Fruit fly (Drosophila melanogaster) whole organism, embryonic: ENCODE data around the gene CG6569.

Source experiments
- Blimp-1 ChIP-seq: fragments of 200-800 bp; sonication (Bioruptor generic); optimal IDR thresholded peaks from 3 replicates; lab custom pipeline; 2018; ENCODE audit warnings: missing biosample characterization, missing genetic modification characterization, mild to moderate bottlenecking, moderate library complexity, missing genetic modification reagents
- CG10565 ChIP-seq: fragments of 200-800 bp; sonication (Bioruptor generic); optimal IDR thresholded peaks from 3 replicates; lab custom pipeline; 2016; ENCODE audit warnings: missing biosample characterization, mild to moderate bottlenecking, missing genetic modification characterization
- CG12071 ChIP-seq: fragments of 200-800 bp; sonication (Bioruptor generic); optimal IDR thresholded peaks from 3 replicates; lab custom pipeline; 2018; ENCODE audit warnings: missing biosample characterization, mild to moderate bottlenecking, missing genetic modification characterization
- CG14710 ChIP-seq: fragments of 200-800 bp; sonication (Bioruptor generic); optimal IDR thresholded peaks from 3 replicates; lab custom pipeline; 2019; ENCODE audit warnings: missing biosample characterization, mild to moderate bottlenecking, missing genetic modification characterization, moderate library complexity
- CG17829 ChIP-seq: fragments of 200-800 bp; optimal IDR thresholded peaks from 2 replicates; lab custom pipeline; 2019; ENCODE audit warnings: missing biosample characterization, mild to moderate bottlenecking, missing genetic modification characterization, moderate library complexity
- CG2129 ChIP-seq: fragments of 200-800 bp; sonication (Bioruptor generic); IDR thresholded peaks from 2 replicates; pipeline ENCODE4 v1.3.6; 2022; ENCODE audit warnings: missing biosample characterization, missing genetic modification characterization; ENCODE audit not compliant: partially characterized antibody
- CG2875 ChIP-seq: fragments of 200-800 bp; sonication (Bioruptor generic); optimal IDR thresholded peaks from 2 replicates; lab custom pipeline; 2017; ENCODE audit warnings: missing biosample characterization, mild to moderate bottlenecking, missing genetic modification characterization, missing genetic modification reagents
- CG3065 ChIP-seq: fragments of 200-800 bp; sonication (Bioruptor generic); optimal IDR thresholded peaks from 2 replicates; lab custom pipeline; 2016; ENCODE audit warnings: missing biosample characterization, missing genetic modification characterization
- CG31388 ChIP-seq: fragments of 200-800 bp; sonication (Bioruptor generic); optimal IDR thresholded peaks from 2 replicates; lab custom pipeline; 2016; ENCODE audit warnings: missing biosample characterization, missing genetic modification characterization
- CG31441 ChIP-seq: fragments of 200-800 bp; sonication (Bioruptor generic); IDR thresholded peaks from 2 replicates; pipeline ENCODE4 v1.3.6; 2022; ENCODE audit warnings: missing biosample characterization, missing genetic modification characterization
- CG3847 ChIP-seq: fragments of 200-800 bp; sonication (Bioruptor generic); IDR thresholded peaks from 2 replicates; pipeline ENCODE4 v1.3.6; 2022; ENCODE audit warnings: missing biosample characterization, missing genetic modification characterization
- CG4328 ChIP-seq: fragments of 200-800 bp; sonication (Bioruptor generic); optimal IDR thresholded peaks from 3 replicates; lab custom pipeline; 2017; ENCODE audit warnings: missing biosample characterization, missing genetic modification reagents, missing genetic modification characterization
- CG4404 ChIP-seq: fragments of 200-800 bp; sonication (Bioruptor generic); IDR thresholded peaks from 2 replicates; pipeline ENCODE4 v1.3.6; 2022; ENCODE audit warnings: missing biosample characterization, missing genetic modification characterization
- CG4617 ChIP-seq: fragments of 200-800 bp; sonication (Bioruptor generic); optimal IDR thresholded peaks from 3 replicates; lab custom pipeline; 2016; ENCODE audit warnings: missing biosample characterization, missing genetic modification characterization, borderline replicate concordance
- CG7556 ChIP-seq: fragments of 200-800 bp; sonication (Bioruptor generic); optimal IDR thresholded peaks from 2 replicates; lab custom pipeline; 2017; ENCODE audit warnings: missing biosample characterization, mild to moderate bottlenecking, missing genetic modification characterization
- CG7786 ChIP-seq: fragments of 200-800 bp; sonication (Bioruptor generic); optimal IDR thresholded peaks from 2 replicates; lab custom pipeline; 2016; ENCODE audit warnings: missing biosample characterization, missing genetic modification characterization
- Dip2 ChIP-seq: fragments of 200-800 bp; sonication (Bioruptor generic); IDR thresholded peaks from 2 replicates; pipeline ENCODE4 v1.3.6; 2022; ENCODE audit warnings: missing biosample characterization, missing genetic modification characterization
- Dip3 ChIP-seq: fragments of 200-800 bp; sonication (Bioruptor generic); optimal IDR thresholded peaks from 3 replicates; lab custom pipeline; 2016; ENCODE audit warnings: missing biosample characterization, missing genetic modification characterization
- Doc3 ChIP-seq: fragments of 200-800 bp; sonication (Bioruptor generic); IDR thresholded peaks from 3 replicates; pipeline ENCODE4 v1.3.6; 2022; ENCODE audit warnings: missing biosample characterization, missing genetic modification characterization; ENCODE audit not compliant: partially characterized antibody
- Gsc ChIP-seq: fragments of 200-800 bp; sonication (Bioruptor generic); IDR thresholded peaks from 2 replicates; pipeline ENCODE4 v1.3.6; 2022; ENCODE audit warnings: missing biosample characterization, missing genetic modification characterization
- Gug ChIP-seq: fragments of 200-800 bp; sonication (Bioruptor generic); IDR thresholded peaks from 4 replicates; pipeline ENCODE4 v1.3.6; 2022; ENCODE audit warnings: missing biosample characterization, missing genetic modification characterization
- Hand ChIP-seq: fragments of 200-800 bp; sonication (Bioruptor generic); optimal IDR thresholded peaks from 2 replicates; lab custom pipeline; 2017; ENCODE audit warnings: mild to moderate bottlenecking, missing biosample characterization, missing genetic modification reagents, missing genetic modification characterization
- HmgD ChIP-seq: fragments of 200-800 bp; sonication (Bioruptor generic); optimal IDR thresholded peaks from 3 replicates; lab custom pipeline; 2016; ENCODE audit warnings: missing biosample characterization, missing genetic modification characterization
- Hr3 ChIP-seq: fragments of 200-800 bp; sonication (Bioruptor generic); optimal IDR thresholded peaks from 3 replicates; lab custom pipeline; 2016; ENCODE audit warnings: missing biosample characterization, missing genetic modification characterization
- Meics ChIP-seq: fragments of 200-800 bp; sonication (Bioruptor generic); optimal IDR thresholded peaks from 2 replicates; lab custom pipeline; 2017; ENCODE audit warnings: missing biosample characterization, mild to moderate bottlenecking, missing genetic modification characterization
- Nf-YA ChIP-seq: fragments of 200-800 bp; sonication (Bioruptor generic); IDR thresholded peaks from 2 replicates; pipeline ENCODE4 v1.3.6; 2022; ENCODE audit warnings: missing biosample characterization, missing genetic modification characterization
- Spps ChIP-seq: fragments of 200-800 bp; sonication (Bioruptor generic); optimal IDR thresholded peaks from 2 replicates; lab custom pipeline; 2018; ENCODE audit warnings: missing biosample characterization, mild to moderate bottlenecking, missing genetic modification characterization
- Ssrp ChIP-seq: fragments of 200-800 bp; sonication (Bioruptor generic); optimal IDR thresholded peaks from 2 replicates; lab custom pipeline; 2018; ENCODE audit warnings: missing biosample characterization, mild to moderate bottlenecking, missing genetic modification characterization, moderate library complexity
- aop ChIP-seq: fragments of 200-800 bp; sonication (Bioruptor generic); IDR thresholded peaks from 2 replicates; pipeline ENCODE4 v1.3.6; 2022; ENCODE audit warnings: missing biosample characterization, missing genetic modification characterization
- ara ChIP-seq: fragments of 200-800 bp; sonication (Bioruptor generic); IDR thresholded peaks from 2 replicates; pipeline ENCODE4 v1.3.6; 2022; ENCODE audit warnings: missing biosample characterization, missing genetic modification characterization
- bab2 ChIP-seq: fragments of 200-800 bp; sonication (Bioruptor generic); optimal IDR thresholded peaks from 2 replicates; lab custom pipeline; 2016; ENCODE audit warnings: missing biosample characterization, missing genetic modification characterization
- bsh ChIP-seq, 2 experiments: fragments of 200-800 bp; sonication (Bioruptor generic); optimal IDR thresholded peaks; 2 replicates each; lab custom pipeline; 2017 to 2018; ENCODE audit warnings: mild to moderate bottlenecking in 2 of 2, missing biosample characterization in 2 of 2, missing genetic modification characterization in 2 of 2, moderate library complexity in 1 of 2
- chif ChIP-seq, 2 experiments: fragments of 200-800 bp; sonication (Bioruptor generic); optimal IDR thresholded peaks; 3 replicates each; lab custom pipeline; 2016; ENCODE audit warnings: missing biosample characterization in 2 of 2, missing genetic modification characterization in 2 of 2
- danr ChIP-seq: fragments of 200-800 bp; sonication (Bioruptor generic); IDR thresholded peaks from 2 replicates; pipeline ENCODE4 v1.3.6; 2022; ENCODE audit warnings: missing biosample characterization, missing genetic modification characterization
- en ChIP-seq: fragments of 200-800 bp; sonication (Bioruptor generic); optimal IDR thresholded peaks from 2 replicates; lab custom pipeline; 2016; ENCODE audit warnings: missing biosample characterization, missing genetic modification characterization
- esg ChIP-seq: fragments of 200-800 bp; sonication (Bioruptor generic); conservative IDR thresholded peaks from 2 replicates; pipeline ENCODE4 v1.3.6; 2022; ENCODE audit warnings: missing biosample characterization, missing genetic modification characterization
- fru ChIP-seq: fragments of >200 bp; optimal IDR thresholded peaks from 2 replicates; lab custom pipeline; 2017
- gt ChIP-seq: fragments of 200-800 bp; sonication (Bioruptor generic); IDR thresholded peaks from 2 replicates; pipeline ENCODE4 v1.3.6; 2022; ENCODE audit warnings: missing biosample characterization, missing genetic modification characterization
- h ChIP-seq: fragments of >200 bp; optimal IDR thresholded peaks from 2 replicates; lab custom pipeline; 2017
- her ChIP-seq: fragments of 200-800 bp; sonication (Bioruptor generic); optimal IDR thresholded peaks from 2 replicates; lab custom pipeline; 2016; ENCODE audit warnings: missing biosample characterization, missing genetic modification characterization
- jing ChIP-seq: fragments of 200-800 bp; sonication (Bioruptor generic); optimal IDR thresholded peaks from 2 replicates; lab custom pipeline; 2018; ENCODE audit warnings: missing biosample characterization, mild to moderate bottlenecking, missing genetic modification characterization
- lmd ChIP-seq: fragments of 200-800 bp; sonication (Bioruptor generic); IDR thresholded peaks from 2 replicates; pipeline ENCODE4 v1.3.6; 2022; ENCODE audit warnings: missing biosample characterization, missing genetic modification characterization
- luna ChIP-seq: fragments of 200-800 bp; sonication (Bioruptor generic); optimal IDR thresholded peaks from 2 replicates; lab custom pipeline; 2016; ENCODE audit warnings: missing biosample characterization, missing genetic modification characterization
- otp ChIP-seq: fragments of 200-800 bp; sonication (Bioruptor generic); IDR thresholded peaks from 3 replicates; pipeline ENCODE4, ENCODE4 v1.3.6; 2022; ENCODE audit warnings: missing biosample characterization, missing genetic modification characterization
- pzg ChIP-seq: fragments of 200-800 bp; sonication (Bioruptor generic); optimal IDR thresholded peaks from 3 replicates; lab custom pipeline; 2018; ENCODE audit warnings: missing biosample characterization, mild to moderate bottlenecking, missing genetic modification characterization, moderate library complexity
- sim ChIP-seq: fragments of 200-800 bp; sonication (Bioruptor generic); IDR thresholded peaks from 2 replicates; pipeline ENCODE4 v1.3.6; 2022; ENCODE audit warnings: missing biosample characterization, missing genetic modification characterization
- tgo ChIP-seq: fragments of 200-800 bp; sonication (Bioruptor generic); IDR thresholded peaks from 3 replicates; pipeline ENCODE4 v1.3.6; 2022; ENCODE audit warnings: missing biosample characterization, missing genetic modification characterization
- vfl ChIP-seq: fragments of 200-800 bp; sonication (Bioruptor generic); optimal IDR thresholded peaks from 2 replicates; lab custom pipeline; 2016; ENCODE audit warnings: missing biosample characterization, missing genetic modification characterization
- wek ChIP-seq: fragments of 200-800 bp; sonication (Bioruptor generic); optimal IDR thresholded peaks from 3 replicates; lab custom pipeline; 2018; ENCODE audit warnings: missing biosample characterization, mild to moderate bottlenecking, missing genetic modification characterization, moderate library complexity
- zen2 ChIP-seq: fragments of 200-800 bp; sonication (Bioruptor generic); IDR thresholded peaks from 3 replicates; pipeline ENCODE4 v1.3.6; 2022; ENCODE audit warnings: missing biosample characterization, missing genetic modification characterization; ENCODE audit not compliant: partially characterized antibody

The CG6569 gene

dm6 chr3R:21870158-21870971 is 2.6 kb upstream of the CG6569 start, which contains the start of gene CG31431 (continued):
- peak; percentile 98 for TF ChIP-seq Meics (GFP tag; lab: Kevin White, UChicago)
- peak; percentile 97 for TF ChIP-seq CG14710 (tag; lab: Kevin White, UChicago)
- TF ChIP-seq bsh (GFP tag; optimal IDR thresholded peaks at IDR 0.05; lab: Kevin White, UChicago) = peak; percentile 57 to 97
- TF ChIP-seq pzg (GFP tag; lab: Kevin White, UChicago) = peak; percentile 38
- TF ChIP-seq CG10565 (GFP tag; lab: Kevin White, UChicago) = peak; percentile 91
- TF ChIP-seq CG17829 (tag; lab: Kevin White, UChicago) = peak; percentile 98
- peak; percentile 98 for TF ChIP-seq tgo (GFP tag; lab: Robert Waterston, UW)
- peak; percentile 97 for TF ChIP-seq CG7556 (GFP tag; lab: Kevin White, UChicago)
- peak; percentile 94 for TF ChIP-seq Hr3 (GFP tag; lab: Kevin White, UChicago)
- no peak for TF ChIP-seq fru
- peak; percentile 98 for TF ChIP-seq CG7786 (GFP tag; lab: Kevin White, UChicago)
- TF ChIP-seq Gug (GFP tag; lab: Robert Waterston, UW) = peak; percentile 93
- TF ChIP-seq Gsc (GFP tag; lab: Robert Waterston, UW) = no peak; the same call in none of the 2 replicates
- peak; percentile 96 for TF ChIP-seq her (GFP tag; lab: Kevin White, UChicago)
- peak; percentile 97 for TF ChIP-seq chif (GFP tag; optimal IDR thresholded peaks at IDR 0.05; lab: Kevin White, UChicago)
- TF ChIP-seq CG3847 (GFP tag; lab: Robert Waterston, UW) = peak; percentile 98
- peak; percentile 88 for TF ChIP-seq gt (GFP tag; lab: Robert Waterston, UW)
- peak; percentile 94 for TF ChIP-seq sim (GFP tag; lab: Robert Waterston, UW)
- TF ChIP-seq zen2 (GFP tag; lab: Robert Waterston, UW) = no peak
- TF ChIP-seq CG4404 = peak; percentile 96
- peak; percentile 96 for TF ChIP-seq esg (GFP tag; lab: Robert Waterston, UW)
- TF ChIP-seq Doc3 (GFP tag; lab: Robert Waterston, UW) = no peak
- peak; percentile 98 for TF ChIP-seq bab2 (GFP tag; lab: Kevin White, UChicago)
- peak; percentile 95 for TF ChIP-seq otp
- TF ChIP-seq CG31441 (GFP tag; lab: Robert Waterston, UW) = peak; percentile 97
- peak; percentile 96 for TF ChIP-seq vfl (GFP tag; lab: Kevin White, UChicago)
- TF ChIP-seq CG12071 (GFP tag; lab: Kevin White, UChicago) = peak; percentile 97
- TF ChIP-seq CG31388 = peak; percentile 96
- TF ChIP-seq CG2129 (GFP tag; lab: Robert Waterston, UW) = no peak
- TF ChIP-seq en = peak; percentile 95
- TF ChIP-seq Nf-YA (GFP tag; lab: Robert Waterston, UW) = peak; percentile 95
- TF ChIP-seq HmgD (GFP tag; lab: Kevin White, UChicago) = peak; percentile 95
- peak; percentile 95 for TF ChIP-seq danr (GFP tag; lab: Robert Waterston, UW)
- TF ChIP-seq luna (GFP tag; lab: Kevin White, UChicago) = peak; percentile 94
- TF ChIP-seq Dip2 = peak; percentile 70; the same call in 1 of the 2 replicates
- TF ChIP-seq Blimp-1 (GFP tag; lab: Kevin White, UChicago) = peak; percentile 95
- TF ChIP-seq CG2875 (GFP tag; lab: Kevin White, UChicago) = peak; percentile 92
- TF ChIP-seq lmd (GFP tag; lab: Robert Waterston, UW) = peak; percentile 98
- TF ChIP-seq aop (GFP tag; lab: Robert Waterston, UW) = peak; percentile 91
- TF ChIP-seq CG3065 (GFP tag; lab: Kevin White, UChicago) = peak; percentile 92
- peak; percentile 96 for TF ChIP-seq Hand (GFP tag; lab: Kevin White, UChicago)
- TF ChIP-seq CG4617 (GFP tag; lab: Kevin White, UChicago) = peak; percentile 93
- TF ChIP-seq jing = peak; percentile 94
- peak; percentile 97 for TF ChIP-seq Dip3 (GFP tag; lab: Kevin White, UChicago)
- TF ChIP-seq ara (GFP tag; lab: Robert Waterston, UW) = peak; percentile 97
- TF ChIP-seq Spps (tag; lab: Kevin White, UChicago) = peak; percentile 90
- peak; percentile 87 for TF ChIP-seq wek (GFP tag; lab: Kevin White, UChicago)
- peak; percentile 93 for TF ChIP-seq Ssrp (tag; lab: Kevin White, UChicago)
- peak; percentile 95 for TF ChIP-seq CG4328
- no peak for TF ChIP-seq h (lab: Kevin White, UChicago)
